Worm (Caenorhabditis elegans): ENCODE data around the gene erd-2.2.
A peak's percentile ranks its signal among the peaks of the same experiment; 100 is the strongest.

erd-2.2 gene

DNA sequence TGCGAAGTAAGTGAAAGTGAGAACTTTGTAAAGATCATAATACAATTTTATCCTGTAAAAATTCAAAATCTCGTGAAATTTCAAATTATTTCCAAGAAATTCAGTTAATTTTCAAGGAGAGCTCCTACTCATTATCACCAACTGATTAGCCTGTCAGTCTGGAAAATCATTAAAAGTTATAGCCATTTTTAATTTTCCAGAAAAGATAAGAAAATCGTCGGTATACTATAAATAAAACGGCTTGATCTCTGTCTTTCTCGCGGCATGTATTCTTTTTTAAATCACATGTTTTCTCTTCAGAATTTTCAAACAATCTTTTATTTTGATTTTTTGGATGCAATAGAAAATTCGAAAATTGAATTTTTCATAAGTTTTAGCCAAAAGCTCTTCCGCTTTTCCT is 42.1 kb downstream of the erd-2.2 start:
- TF ChIP-seq nhr-25 (tag; optimal IDR thresholded peaks at IDR 0.05), result no peak
- TF ChIP-seq nhr-23 (tag; optimal IDR thresholded peaks at IDR 0.05), result no peak
- no peak for TF ChIP-seq mab-5 (tag; optimal IDR thresholded peaks at IDR 0.05)
- no peak for TF ChIP-seq ceh-16 (tag; optimal IDR thresholded peaks at IDR 0.05)
- TF ChIP-seq ama-1 (optimal IDR thresholded peaks at IDR 0.05), result no peak
- TF ChIP-seq lsy-2 (tag; optimal IDR thresholded peaks at IDR 0.05), result no peak
- no peak for TF ChIP-seq blmp-1 (tag; optimal IDR thresholded peaks at IDR 0.05; ENCODE audit: insufficient read depth)

DNA sequence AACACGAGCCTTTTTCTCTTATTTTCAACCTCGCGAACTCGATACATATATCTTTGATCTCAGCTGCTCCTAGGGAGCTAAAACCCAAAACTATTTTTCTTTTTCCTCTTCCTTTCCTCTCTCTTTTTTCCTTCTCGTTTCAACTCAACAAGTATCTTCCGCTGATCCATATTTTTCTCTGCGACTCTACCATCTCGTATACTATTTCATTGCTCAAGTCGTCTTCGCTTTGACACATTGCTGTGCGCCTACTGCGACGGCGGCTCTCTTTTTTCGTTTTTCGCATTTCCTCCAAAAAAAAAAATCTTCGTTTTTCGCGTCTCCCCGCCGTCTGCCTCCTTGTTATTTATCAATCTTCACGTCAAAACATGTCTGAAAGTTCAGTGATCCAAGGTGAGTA is 43.0 kb downstream of the erd-2.2 start:
- TF ChIP-seq nhr-23 (tag; optimal IDR thresholded peaks at IDR 0.05), result no peak
- no peak for TF ChIP-seq sem-4 (tag; optimal IDR thresholded peaks at IDR 0.05)
- TF ChIP-seq gmeb-1 (tag; optimal IDR thresholded peaks at IDR 0.05), result no peak
- TF ChIP-seq nhr-6 (tag; optimal IDR thresholded peaks at IDR 0.05), result no peak
- peak; percentile 71 for TF ChIP-seq unc-55 (GFP tag; optimal IDR thresholded peaks at IDR 0.05)
- no peak for TF ChIP-seq blmp-1 (tag; optimal IDR thresholded peaks at IDR 0.05; ENCODE audit: insufficient read depth)
- peak; percentile 61 for TF ChIP-seq C34F6.9 (tag; optimal IDR thresholded peaks at IDR 0.05)
- TF ChIP-seq fos-1 (tag; optimal IDR thresholded peaks at IDR 0.05), result no peak
- TF ChIP-seq ceh-82 (tag; optimal IDR thresholded peaks at IDR 0.05), result no peak
- no peak for TF ChIP-seq alr-1 (tag; optimal IDR thresholded peaks at IDR 0.05)
- TF ChIP-seq ama-1 (optimal IDR thresholded peaks at IDR 0.05), result peak; percentile 33
- TF ChIP-seq skn-1 (tag; optimal IDR thresholded peaks at IDR 0.05), result no peak
- peak; percentile 55 for TF ChIP-seq F13H6.1 (tag; optimal IDR thresholded peaks at IDR 0.05)
- TF ChIP-seq nhr-129 (tag; optimal IDR thresholded peaks at IDR 0.05), result peak; percentile 57
- TF ChIP-seq ceh-16 (tag; optimal IDR thresholded peaks at IDR 0.05), result no peak
- TF ChIP-seq ztf-4 (tag; optimal IDR thresholded peaks at IDR 0.05), result no peak
- TF ChIP-seq lsy-2 (tag; optimal IDR thresholded peaks at IDR 0.05), result peak in 1 of 2 experiments; percentile 35
- peak; percentile 55 for TF ChIP-seq sma-9 (GFP tag; optimal IDR thresholded peaks at IDR 0.05)
- no peak for TF ChIP-seq sma-9 (tag; optimal IDR thresholded peaks at IDR 0.05)
- TF ChIP-seq zag-1 (tag; optimal IDR thresholded peaks at IDR 0.05), result peak; percentile 19
- no peak for TF ChIP-seq lin-39 (tag; optimal IDR thresholded peaks at IDR 0.05)

DNA sequence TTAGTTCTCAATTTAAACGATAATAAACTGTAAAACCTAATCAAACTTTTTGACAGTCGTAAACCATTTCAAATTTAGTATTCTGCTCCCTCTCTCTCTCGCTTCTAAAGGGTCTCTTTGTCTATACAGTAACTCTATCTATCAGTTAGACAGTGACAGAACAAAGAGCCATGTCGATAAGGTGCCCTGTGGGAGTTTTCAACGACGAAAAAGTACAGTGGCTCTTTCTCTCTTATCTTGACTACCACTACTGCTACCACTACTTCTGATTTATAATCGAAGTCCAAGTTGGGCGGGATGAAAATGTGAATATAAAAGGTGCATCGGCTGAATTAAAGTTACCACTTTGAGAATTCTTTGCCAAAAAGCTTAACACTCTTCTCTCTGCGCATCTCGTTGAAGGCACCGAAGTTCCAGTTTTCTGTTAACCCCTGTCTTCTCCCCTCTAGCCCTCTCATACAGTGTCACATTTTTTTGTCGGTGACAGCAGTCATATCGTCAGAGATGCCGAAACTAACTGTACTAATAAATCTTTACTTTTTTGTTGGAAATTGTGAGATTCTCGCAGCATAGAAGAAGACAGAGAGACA is 44.0 kb downstream of the erd-2.2 start:
- TF ChIP-seq unc-62 (GFP tag; optimal IDR thresholded peaks at IDR 0.05), result no peak
- TF ChIP-seq F13H6.1 (tag; optimal IDR thresholded peaks at IDR 0.05), result peak; percentile 15

DNA sequence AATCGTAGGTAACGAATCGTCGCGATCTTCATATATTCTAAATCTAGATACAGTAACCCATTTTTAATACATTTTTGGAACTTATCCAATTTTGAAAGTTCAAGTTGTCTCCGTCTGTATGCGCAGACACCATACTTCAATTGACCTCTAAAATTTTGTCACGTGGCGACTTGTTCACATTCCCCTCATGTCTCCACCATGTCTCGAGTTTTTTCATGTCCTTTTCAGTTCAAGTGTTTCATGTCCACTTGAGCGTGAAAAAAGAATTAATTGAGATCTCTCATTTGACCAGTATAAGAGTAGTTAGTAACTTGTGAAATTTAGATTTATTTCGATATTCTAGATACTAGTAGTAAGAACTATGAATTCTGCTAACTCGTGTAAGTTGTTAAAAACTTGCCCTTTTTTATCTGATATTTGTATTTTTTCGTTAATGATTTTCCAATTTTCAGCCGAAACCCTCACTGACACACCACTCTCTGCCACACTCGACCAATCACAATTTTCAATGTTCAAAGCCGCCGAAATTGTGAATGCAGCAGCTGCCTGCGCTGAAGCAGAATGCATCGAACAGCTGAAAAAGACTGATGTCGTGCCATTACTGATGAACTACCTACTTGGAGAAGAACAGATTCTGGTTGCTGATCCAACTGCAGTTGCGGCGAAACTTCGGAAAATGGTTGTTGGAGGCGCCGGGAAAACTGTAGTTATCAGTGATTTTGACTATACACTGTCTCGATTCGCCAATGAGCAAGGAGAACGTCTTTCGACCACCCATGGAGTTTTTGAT is 44.9 kb downstream of the erd-2.2 start:
- TF ChIP-seq ZK546.5 (tag; optimal IDR thresholded peaks at IDR 0.05) (no peak), lsy-2 (tag; optimal IDR thresholded peaks at IDR 0.05) (peak in 1 of 2 experiments; percentile 38), Y55F3AM.14 (GFP tag; optimal IDR thresholded peaks at IDR 0.05) (no peak), nhr-77 (tag; optimal IDR thresholded peaks at IDR 0.05) (no peak), fos-1 (tag; optimal IDR thresholded peaks at IDR 0.05) (peak; percentile 12), peb-1 (tag; optimal IDR thresholded peaks at IDR 0.05) (no peak), sma-3 (GFP tag; optimal IDR thresholded peaks at IDR 0.05) (peak; percentile 69), skn-1 (tag; optimal IDR thresholded peaks at IDR 0.05) (no peak), aly-2 (tag; optimal IDR thresholded peaks at IDR 0.05) (no peak), egl-27 (tag; optimal IDR thresholded peaks at IDR 0.05) (no peak), nhr-25 (tag; optimal IDR thresholded peaks at IDR 0.05) (peak; percentile 83), lin-39 (tag; optimal IDR thresholded peaks at IDR 0.05) (no peak), zag-1 (tag; optimal IDR thresholded peaks at IDR 0.05) (no peak), ztf-4 (tag; optimal IDR thresholded peaks at IDR 0.05) (no peak), sem-4 (tag; optimal IDR thresholded peaks at IDR 0.05) (no peak), unc-62 (GFP tag; optimal IDR thresholded peaks at IDR 0.05) (no peak), nhr-23 (tag; optimal IDR thresholded peaks at IDR 0.05) (no peak), snpc-4 (tag; optimal IDR thresholded peaks at IDR 0.05) (no peak), nhr-10 (tag; optimal IDR thresholded peaks at IDR 0.05) (no peak), unc-39 (tag; optimal IDR thresholded peaks at IDR 0.05) (no peak), nhr-129 (tag; optimal IDR thresholded peaks at IDR 0.05) (peak; percentile 60), crh-2 (tag; optimal IDR thresholded peaks at IDR 0.05) (peak; percentile 25), unc-55 (GFP tag; optimal IDR thresholded peaks at IDR 0.05) (no peak), nhr-6 (tag; optimal IDR thresholded peaks at IDR 0.05) (peak; percentile 57), lin-11 (tag; optimal IDR thresholded peaks at IDR 0.05) (no peak), alr-1 (tag; optimal IDR thresholded peaks at IDR 0.05) (no peak), ceh-82 (tag; optimal IDR thresholded peaks at IDR 0.05) (no peak), mdl-1 (tag; optimal IDR thresholded peaks at IDR 0.05) (peak; percentile 12 to 43), nhr-11 (tag; optimal IDR thresholded peaks at IDR 0.05) (no peak), mab-5 (tag; optimal IDR thresholded peaks at IDR 0.05) (no peak), C34F6.9 (tag; optimal IDR thresholded peaks at IDR 0.05) (no peak), R02D3.7 (tag; optimal IDR thresholded peaks at IDR 0.05) (no peak), ama-1 (optimal IDR thresholded peaks at IDR 0.05) (no peak), ztf-1 (GFP tag; conservative IDR thresholded peaks at IDR 0.05) (no peak), mbf-1 (tag; optimal IDR thresholded peaks at IDR 0.05) (no peak), gmeb-1 (tag; optimal IDR thresholded peaks at IDR 0.05) (no peak), F13H6.1 (tag; optimal IDR thresholded peaks at IDR 0.05) (no peak), blmp-1 (tag; optimal IDR thresholded peaks at IDR 0.05; ENCODE audit: insufficient read depth) (peak; percentile 18), ceh-16 (tag; optimal IDR thresholded peaks at IDR 0.05) (no peak), sma-9 (GFP tag; optimal IDR thresholded peaks at IDR 0.05) (peak; percentile 77), sma-9 (tag; optimal IDR thresholded peaks at IDR 0.05) (no peak)
